Worm (Caenorhabditis elegans) whole organism, L4 larva: ENCODE data around the gene gba-2.

ENCODE experiments used
- F44E2.7 ChIP-seq: fragments of 200-800 bp; sonication (Bioruptor generic); IDR thresholded peaks from 2 replicates; pipeline ENCODE4 v2.1.2; 2022; ENCODE audit warnings: missing genetic modification characterization, missing compliant biosample characterization
- ama-1 ChIP-seq: fragments of 150-350 bp; optimal IDR thresholded peaks from 2 replicates; lab custom pipeline; 2014; ENCODE audit warnings: inconsistent platforms, mixed read lengths
- jun-1 ChIP-seq: fragments of 150-350 bp; optimal IDR thresholded peaks from 2 replicates; lab custom pipeline; 2014; ENCODE audit warnings: missing biosample characterization, missing genetic modification reagents, missing genetic modification characterization
- lin-1 ChIP-seq: fragments of 200-800 bp; sonication (Bioruptor generic); IDR thresholded peaks from 2 replicates; pipeline ENCODE4 v1.3.6; 2022; ENCODE audit warnings: missing genetic modification reagents, missing genetic modification characterization, missing compliant biosample characterization
- mes-2 ChIP-seq: sonication (generic microtip); optimal IDR thresholded peaks from 2 replicates; lab custom pipeline; 2016; ENCODE audit warnings: missing genotype, mild to moderate bottlenecking, missing genetic modification characterization, missing compliant biosample characterization; ENCODE audit not compliant: poor library complexity, severe bottlenecking
- nhr-10 ChIP-seq: fragments of 150-350 bp; optimal IDR thresholded peaks from 2 replicates; lab custom pipeline; 2014; ENCODE audit warnings: missing biosample characterization, missing genetic modification characterization
- unc-39 ChIP-seq: sonication (generic microtip); optimal IDR thresholded peaks from 2 replicates; lab custom pipeline; 2017; ENCODE audit warnings: missing biosample characterization, missing genetic modification characterization

DNA sequence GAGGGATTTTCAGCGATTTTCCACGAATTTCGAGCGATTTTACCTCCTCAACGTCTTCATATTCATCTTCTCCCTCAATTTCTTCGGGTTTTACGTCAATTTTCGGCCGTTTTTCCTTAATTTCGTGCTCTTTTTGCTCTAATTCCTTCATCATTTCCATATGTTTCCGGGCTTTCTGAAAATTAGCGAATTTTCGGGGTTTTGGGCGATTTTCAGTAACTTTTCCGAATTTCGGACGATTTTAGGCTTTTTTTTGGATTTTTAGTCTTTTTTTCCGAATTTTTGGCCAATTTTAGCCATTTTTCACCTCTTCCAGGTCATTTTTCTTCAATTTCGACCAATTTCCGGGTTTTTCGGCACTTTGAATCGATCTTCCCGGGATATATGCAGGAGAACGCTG, 44.1 kb upstream of the gba-2 start:
- TF ChIP-seq mes-2 (tag; lab: Kevin White, UChicago) (no peak), F44E2.7 (GFP tag; lab: Robert Waterston, UW) (no peak), lin-1 (GFP tag; lab: Robert Waterston, UW) (no peak), nhr-10 (no peak), ama-1 (no peak), unc-39 (tag; lab: Kevin White, UChicago) (no peak), jun-1 (no peak)
